Worm (Caenorhabditis elegans) whole organism, L4/young adult: ENCODE results near the gene C49G7.7.

Experiments
- dao-5 ChIP-seq: sonication (generic microtip); optimal IDR thresholded peaks from 2 replicates; lab custom pipeline; 2016; ENCODE audit warnings: missing genotype, missing genetic modification characterization, moderate library complexity, missing compliant biosample characterization
- him-1 ChIP-seq: sonication (generic microtip); optimal IDR thresholded peaks from 2 replicates; lab custom pipeline; 2016; ENCODE audit warnings: missing genotype, missing genetic modification reagents, missing genetic modification characterization, missing compliant biosample characterization

- no peak for TF ChIP-seq him-1 (tag; lab: Kevin White, UChicago)
- no peak for TF ChIP-seq dao-5 (tag; lab: Kevin White, UChicago)
Observed at ce11 chrV:3992334-3992733, 41.9 kb upstream of the C49G7.7 start.
